Fruit fly (Drosophila melanogaster): ENCODE results near the gene CG3061.

dm6 chr3R:14064158-14064969 is 32.2 kb downstream of the CG3061 start:
- TF ChIP-seq fd59A (GFP tag; optimal IDR thresholded peaks at IDR 0.05) (no peak), Hr38 (GFP tag; optimal IDR thresholded peaks at IDR 0.05) (no peak), eg (GFP tag; IDR thresholded peaks at IDR 0.05) (no peak), CG16779 (tag; optimal IDR thresholded peaks at IDR 0.05) (no peak), Hr4 (GFP tag; optimal IDR thresholded peaks at IDR 0.05) (no peak), CG10631 (GFP tag; optimal IDR thresholded peaks at IDR 0.05) (no peak), CG11294 (GFP tag; IDR thresholded peaks at IDR 0.05) (no peak), ss (GFP tag; optimal IDR thresholded peaks at IDR 0.05) (no peak)
